Worm (Caenorhabditis elegans): ENCODE measurements around the gene D2024.4.
A peak's percentile ranks its signal among the peaks of the same experiment; 100 is the strongest.

D2024.4 gene

DNA sequence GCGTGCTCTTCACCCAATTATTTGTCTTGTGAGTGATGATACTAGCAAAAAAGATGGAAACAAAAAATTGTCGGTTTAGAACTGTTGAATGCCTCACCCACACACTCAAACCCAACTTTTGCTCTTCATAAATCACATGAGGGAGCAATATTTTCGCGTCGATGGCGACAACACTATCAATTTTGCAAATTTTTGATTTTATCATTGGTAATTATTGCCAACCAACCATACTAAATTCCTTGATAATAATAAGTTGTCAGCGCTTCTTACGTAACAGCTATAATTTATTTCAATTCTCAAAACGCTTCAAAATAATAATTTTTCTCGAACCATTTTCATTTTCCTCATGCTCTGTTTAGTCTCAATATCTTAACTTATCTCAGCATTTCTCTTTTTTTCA is 18.3 kb upstream of the D2024.4 start:
- TF ChIP-seq daf-16 (GFP tag; optimal IDR thresholded peaks at IDR 0.05) (no peak), daf-16 (tag; optimal IDR thresholded peaks at IDR 0.05) (peak; percentile 50), ceh-28 (tag; optimal IDR thresholded peaks at IDR 0.05) (no peak), pqm-1 (tag; optimal IDR thresholded peaks at IDR 0.05) (peak; percentile 58), zip-11 (GFP tag; IDR thresholded peaks at IDR 0.05) (no peak)

ce11 chrIV:7216210-7216609 is 14.8 kb upstream of the D2024.4 start:
- TF ChIP-seq hlh-30 (tag; optimal IDR thresholded peaks at IDR 0.05; ENCODE audit: insufficient read depth) (no peak), aha-1 (tag) (peak; percentile 74), lsy-2 (tag; optimal IDR thresholded peaks at IDR 0.05) (no peak), unc-62 (GFP tag; optimal IDR thresholded peaks at IDR 0.05 in 1 of 2) (peak in 1 of 2 experiments; percentile 89), unc-62 (tag; optimal IDR thresholded peaks at IDR 0.05) (no peak), zip-2 (tag; optimal IDR thresholded peaks at IDR 0.05) (no peak)

- no peak for TF ChIP-seq madf-5 (GFP tag; IDR thresholded peaks at IDR 0.05)
- TF ChIP-seq R02D3.7 (tag; optimal IDR thresholded peaks at IDR 0.05), result no peak
- TF ChIP-seq ceh-62 (tag; optimal IDR thresholded peaks at IDR 0.05), result no peak
- TF ChIP-seq unc-62 (GFP tag; optimal IDR thresholded peaks at IDR 0.05 in 1 of 2), result no peak
- TF ChIP-seq unc-62 (tag; optimal IDR thresholded peaks at IDR 0.05), result no peak
- TF ChIP-seq nhr-102 (tag; optimal IDR thresholded peaks at IDR 0.05), result no peak
- TF ChIP-seq tra-1 (GFP tag; IDR thresholded peaks at IDR 0.05), result no peak
- no peak for TF ChIP-seq skn-1 (tag; optimal IDR thresholded peaks at IDR 0.05)
- TF ChIP-seq snpc-1.2 (GFP tag; IDR thresholded peaks at IDR 0.05), result no peak
- no peak for TF ChIP-seq nhr-25 (tag; optimal IDR thresholded peaks at IDR 0.05; ENCODE audit: borderline replicate concordance, insufficient read depth)
- no peak for TF ChIP-seq daf-19 (GFP tag; conservative IDR thresholded peaks at IDR 0.05)
- no peak for TF ChIP-seq zip-2 (tag; optimal IDR thresholded peaks at IDR 0.05)
- TF ChIP-seq nhr-76 (tag; optimal IDR thresholded peaks at IDR 0.05), result no peak
Measured at ce11 chrIV:7219398-7220087, 11.5 kb upstream of the D2024.4 start, which contains the start of the genes glb-23 and R13A1.1. glb-23 (minus strand) TSS chrIV:7219498. R13A1.1 (plus strand) TSS chrIV:7220037.

DNA sequence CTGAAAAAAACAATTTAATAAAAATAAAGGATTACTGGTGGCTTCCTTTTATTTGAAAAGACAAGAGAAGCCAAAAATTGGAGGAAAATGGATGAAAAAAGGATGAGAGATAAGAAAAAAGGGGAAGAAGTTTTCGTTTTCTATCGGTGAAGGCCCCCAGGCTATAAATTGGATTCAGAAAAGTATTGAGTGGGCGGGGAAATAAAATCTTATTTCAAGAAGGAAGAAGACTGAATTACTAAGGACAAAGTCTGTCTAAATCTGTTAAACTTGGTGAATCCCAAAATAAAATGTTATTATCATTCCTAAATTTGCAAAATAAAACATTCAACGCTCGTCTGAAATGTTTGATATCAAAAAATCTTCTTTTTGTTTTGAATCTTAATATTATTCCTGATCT is 8.9 kb upstream of the D2024.4 start:
- no peak for TF ChIP-seq ceh-28 (tag; optimal IDR thresholded peaks at IDR 0.05)
- TF ChIP-seq hlh-11 (tag; optimal IDR thresholded peaks at IDR 0.05), result no peak
- no peak for TF ChIP-seq nhr-28 (tag; optimal IDR thresholded peaks at IDR 0.05)
- no peak for TF ChIP-seq skn-1 (tag; optimal IDR thresholded peaks at IDR 0.05)
- TF ChIP-seq zag-1 (tag; optimal IDR thresholded peaks at IDR 0.05), result no peak
- TF ChIP-seq nhr-48 (tag; optimal IDR thresholded peaks at IDR 0.05), result no peak
- peak; percentile 56 for TF ChIP-seq aha-1 (tag)

DNA sequence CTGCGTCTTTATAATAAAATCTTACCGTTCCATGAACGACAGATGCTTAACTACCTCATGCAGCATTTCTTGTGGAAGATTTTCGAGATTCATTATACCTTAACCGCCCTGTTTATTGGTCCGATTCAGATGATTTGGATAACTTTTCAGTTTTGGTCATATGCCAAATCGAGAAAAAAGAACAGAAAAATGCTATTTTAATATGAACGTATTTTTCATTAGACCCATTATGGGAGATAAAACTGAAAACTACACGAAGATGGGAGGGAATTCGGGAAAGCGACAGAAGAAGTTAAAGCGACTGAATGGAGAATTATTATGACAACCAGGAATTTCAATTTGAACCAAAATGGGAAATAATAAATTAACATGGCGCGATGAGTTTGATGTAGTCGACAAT is 4.0 kb upstream of the D2024.4 start, which contains the start of gene R13A1.10:
Gene R13A1.10 (minus strand): TSS at position 101 of the 400 bp plus-strand sequence.
- no peak for TF ChIP-seq Y48G9A.11 (GFP tag; IDR thresholded peaks at IDR 0.05)
- TF ChIP-seq lin-38 (GFP tag; IDR thresholded peaks at IDR 0.05), result peak; percentile 25; the same call in 1 of the 2 replicates
- no peak for TF ChIP-seq nhr-41 (GFP tag; IDR thresholded peaks at IDR 0.05)
- 0 out of 2 replicates have a peak, but pooled peaks have one; percentile 17 for TF ChIP-seq snpc-1.2 (GFP tag; IDR thresholded peaks at IDR 0.05)

- TF ChIP-seq ama-1 (optimal IDR thresholded peaks at IDR 0.05) (no peak), ctbp-1 (GFP tag; IDR thresholded peaks at IDR 0.05) (no peak), nhr-76 (tag; optimal IDR thresholded peaks at IDR 0.05) (no peak), nhr-77 (tag; optimal IDR thresholded peaks at IDR 0.05) (no peak), arid-1 (GFP tag; conservative IDR thresholded peaks at IDR 0.05) (no peak), mxl-2 (GFP tag; conservative IDR thresholded peaks at IDR 0.05) (no peak)
Measured at ce11 chrIV:7228208-7228607, 2.8 kb upstream of the D2024.4 start, which contains the start of gene D2024.5. D2024.5 (minus strand) TSS chrIV:7228308.
